Fruit fly (Drosophila melanogaster): Measurements from ENCODE around the gene mask.

DNA sequence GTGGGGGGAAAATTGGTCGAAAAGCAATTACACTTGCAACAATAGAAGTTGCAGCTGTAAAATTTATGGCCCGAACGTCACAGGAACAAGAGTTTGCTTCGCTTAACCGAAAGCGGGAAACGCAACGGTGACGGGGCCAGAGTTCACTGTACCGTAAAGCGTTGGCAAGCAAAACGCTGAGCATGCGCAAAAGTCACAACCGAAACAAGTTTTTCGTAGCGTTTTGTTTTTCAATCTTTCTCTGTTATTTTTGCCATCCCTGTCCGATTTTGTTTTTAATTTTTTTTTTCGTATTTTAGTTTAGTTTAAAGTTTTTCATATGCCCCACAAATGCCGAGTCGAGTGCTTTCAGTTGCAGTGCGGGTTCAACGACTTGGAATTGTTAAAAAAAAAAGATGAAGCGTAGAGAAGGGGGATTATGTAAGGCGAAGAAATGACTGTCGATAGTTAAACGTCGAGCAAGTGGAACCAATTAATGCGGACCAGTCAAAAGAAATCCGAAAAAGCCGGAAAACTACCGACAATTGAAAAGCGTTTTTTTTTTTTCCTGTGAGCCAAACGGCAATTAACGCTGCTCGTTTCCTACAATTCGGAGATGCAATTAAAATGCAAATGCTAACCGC, 37.3 kb downstream of the mask start:
- no peak for TF ChIP-seq CTCF (optimal IDR thresholded peaks at IDR 0.05)
- no peak for TF ChIP-seq CG8478 (optimal IDR thresholded peaks at IDR 0.05)

Data from S2 (cell line).